Fruit fly (Drosophila melanogaster) whole organism, pupa: ENCODE results near the gene CG43165.
A peak's percentile ranks its signal among the peaks of the same experiment; 100 is the strongest.

Experiments
- CG10348 ChIP-seq: fragments of 200-800 bp; sonication (Bioruptor generic); IDR thresholded peaks from 2 replicates; pipeline ENCODE4 v1.3.6; 2022; ENCODE audit warnings: missing biosample characterization, missing genetic modification characterization
- CG12605 ChIP-seq: fragments of 200-800 bp; sonication (Bioruptor generic); IDR thresholded peaks from 2 replicates; pipeline ENCODE4 v1.3.6; 2022; ENCODE audit warnings: missing biosample characterization, missing genetic modification characterization
- CG13204 ChIP-seq: fragments of 200-800 bp; sonication (Bioruptor generic); optimal IDR thresholded peaks from 2 replicates; lab custom pipeline; 2018; ENCODE audit warnings: missing biosample characterization, mild to moderate bottlenecking, missing genetic modification characterization, moderate library complexity
- CG14655 ChIP-seq: fragments of 200-800 bp; sonication (Bioruptor generic); optimal IDR thresholded peaks from 3 replicates; lab custom pipeline; 2017; ENCODE audit warnings: mild to moderate bottlenecking, missing biosample characterization, missing genetic modification reagents, missing genetic modification characterization
- CG15710 ChIP-seq: fragments of 200-800 bp; sonication (Bioruptor generic); optimal IDR thresholded peaks from 2 replicates; lab custom pipeline; 2018; ENCODE audit warnings: missing biosample characterization, mild to moderate bottlenecking, missing genetic modification characterization, moderate library complexity
- CG17806 ChIP-seq: fragments of 200-800 bp; sonication (Bioruptor generic); optimal IDR thresholded peaks from 2 replicates; lab custom pipeline; 2018; ENCODE audit warnings: missing biosample characterization, mild to moderate bottlenecking, missing genetic modification characterization, moderate library complexity
- CG32121 ChIP-seq: fragments of 200-800 bp; sonication (Bioruptor generic); IDR thresholded peaks from 2 replicates; pipeline ENCODE4 v1.3.6; 2022; ENCODE audit warnings: missing biosample characterization, missing genetic modification characterization
- CG34367 ChIP-seq: fragments of 200-800 bp; sonication (Bioruptor generic); optimal IDR thresholded peaks from 2 replicates; lab custom pipeline; 2018; ENCODE audit warnings: missing biosample characterization, mild to moderate bottlenecking, missing genetic modification characterization
- CG4496 ChIP-seq: fragments of 200-800 bp; sonication (Bioruptor generic); IDR thresholded peaks from 3 replicates; pipeline ENCODE4 v1.3.6; 2022; ENCODE audit warnings: missing biosample characterization, missing genetic modification characterization
- CG8159 ChIP-seq: fragments of 200-800 bp; sonication (Bioruptor generic); optimal IDR thresholded peaks from 3 replicates; lab custom pipeline; 2018; ENCODE audit warnings: missing biosample characterization, mild to moderate bottlenecking, missing genetic modification characterization, moderate library complexity
- CG8301 ChIP-seq: fragments of 200-800 bp; sonication (Bioruptor generic); optimal IDR thresholded peaks from 2 replicates; lab custom pipeline; 2018; ENCODE audit warnings: missing biosample characterization, mild to moderate bottlenecking, missing genetic modification characterization
- CG9948 ChIP-seq: fragments of 200-800 bp; sonication (Bioruptor generic); optimal IDR thresholded peaks from 2 replicates; lab custom pipeline; 2018; ENCODE audit warnings: missing biosample characterization, mild to moderate bottlenecking, missing genetic modification characterization, moderate library complexity
- D1 ChIP-seq: fragments of 200-800 bp; sonication (Bioruptor generic); optimal IDR thresholded peaks from 2 replicates; lab custom pipeline; 2018; ENCODE audit warnings: missing biosample characterization, mild to moderate bottlenecking, missing genetic modification characterization, moderate library complexity
- EcR ChIP-seq: fragments of 200-800 bp; sonication (Bioruptor generic); optimal IDR thresholded peaks from 3 replicates; lab custom pipeline; 2019; ENCODE audit warnings: missing biosample characterization, missing genetic modification characterization, mild to moderate bottlenecking, moderate library complexity, missing genetic modification reagents
- Ets98B ChIP-seq: fragments of 200-800 bp; sonication (Bioruptor generic); IDR thresholded peaks from 2 replicates; pipeline ENCODE4 v1.3.6; 2022; ENCODE audit warnings: missing biosample characterization, missing genetic modification characterization
- Pif1A ChIP-seq: fragments of 200-800 bp; sonication (Bioruptor generic); optimal IDR thresholded peaks from 3 replicates; lab custom pipeline; 2016; ENCODE audit warnings: missing biosample characterization, missing genetic modification characterization
- Pif1B ChIP-seq: fragments of 200-800 bp; sonication (Bioruptor generic); optimal IDR thresholded peaks from 3 replicates; lab custom pipeline; 2016; ENCODE audit warnings: missing biosample characterization, missing genetic modification characterization
- Snoo ChIP-seq: fragments of 200-800 bp; sonication (Bioruptor generic); optimal IDR thresholded peaks from 3 replicates; lab custom pipeline; 2017; ENCODE audit warnings: missing biosample characterization, mild to moderate bottlenecking, missing genetic modification characterization, inconsistent platforms
- fd96Ca ChIP-seq: fragments of 200-800 bp; sonication (Bioruptor generic); IDR thresholded peaks from 3 replicates; pipeline ENCODE4 v1.3.6; 2022; ENCODE audit warnings: missing biosample characterization, missing genetic modification characterization
- gl ChIP-seq: fragments of 200-800 bp; sonication (Bioruptor generic); optimal IDR thresholded peaks from 2 replicates; lab custom pipeline; 2018; ENCODE audit warnings: missing biosample characterization, mild to moderate bottlenecking, missing genetic modification characterization
- rn ChIP-seq: fragments of 200-800 bp; sonication (Bioruptor generic); IDR thresholded peaks from 2 replicates; pipeline ENCODE4 v1.3.6; 2022; ENCODE audit warnings: missing biosample characterization, missing genetic modification characterization

Gene CG43165

DNA sequence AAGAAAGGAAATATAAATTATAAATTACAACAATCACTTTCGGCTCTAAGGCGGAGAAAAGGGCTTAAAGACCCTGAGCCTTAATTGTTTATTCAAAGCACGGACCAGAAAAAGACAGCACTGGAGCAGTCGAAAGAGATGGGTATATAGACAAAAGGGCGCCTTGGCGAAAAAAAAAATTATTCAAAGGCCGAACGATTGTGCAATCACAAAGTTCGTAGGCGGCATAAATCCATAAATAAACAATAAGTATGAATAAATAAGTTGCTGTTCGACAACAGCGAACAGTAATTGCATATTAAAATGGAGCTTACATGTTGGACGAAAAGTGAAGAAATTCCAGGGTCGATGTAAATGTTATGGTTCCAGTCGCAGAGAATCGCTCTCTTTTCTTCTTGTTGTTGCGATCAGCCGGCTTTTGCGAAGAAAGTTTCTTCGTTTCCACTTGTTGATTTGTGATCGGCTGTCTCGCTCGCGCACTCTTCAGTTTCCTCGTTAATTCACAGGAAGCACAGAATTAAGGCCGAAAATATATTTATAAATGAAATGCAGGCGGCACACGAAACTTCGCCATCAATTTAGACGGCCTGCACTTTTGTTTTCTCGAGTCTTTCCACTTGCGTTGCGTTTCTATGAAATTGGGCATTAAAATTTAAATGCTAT lies 39.7 kb downstream of the CG43165 start:
- TF ChIP-seq CG8301 (tag; lab: Kevin White, UChicago) (no peak), CG34367 (tag; lab: Kevin White, UChicago) (no peak), Snoo (no peak), rn (no peak), fd96Ca (GFP tag; lab: Robert Waterston, UW) (no peak), CG14655 (no peak), CG8159 (tag; lab: Kevin White, UChicago) (no peak), CG13204 (GFP tag; lab: Kevin White, UChicago) (no peak), Pif1A (GFP tag; lab: Kevin White, UChicago) (no peak), D1 (tag; lab: Kevin White, UChicago) (no peak), CG4496 (GFP tag; lab: Robert Waterston, UW) (no peak), Pif1B (GFP tag; lab: Kevin White, UChicago) (no peak), gl (tag; lab: Kevin White, UChicago) (no peak), CG10348 (GFP tag; lab: Robert Waterston, UW) (no peak), CG12605 (GFP tag; lab: Robert Waterston, UW) (no peak)

DNA sequence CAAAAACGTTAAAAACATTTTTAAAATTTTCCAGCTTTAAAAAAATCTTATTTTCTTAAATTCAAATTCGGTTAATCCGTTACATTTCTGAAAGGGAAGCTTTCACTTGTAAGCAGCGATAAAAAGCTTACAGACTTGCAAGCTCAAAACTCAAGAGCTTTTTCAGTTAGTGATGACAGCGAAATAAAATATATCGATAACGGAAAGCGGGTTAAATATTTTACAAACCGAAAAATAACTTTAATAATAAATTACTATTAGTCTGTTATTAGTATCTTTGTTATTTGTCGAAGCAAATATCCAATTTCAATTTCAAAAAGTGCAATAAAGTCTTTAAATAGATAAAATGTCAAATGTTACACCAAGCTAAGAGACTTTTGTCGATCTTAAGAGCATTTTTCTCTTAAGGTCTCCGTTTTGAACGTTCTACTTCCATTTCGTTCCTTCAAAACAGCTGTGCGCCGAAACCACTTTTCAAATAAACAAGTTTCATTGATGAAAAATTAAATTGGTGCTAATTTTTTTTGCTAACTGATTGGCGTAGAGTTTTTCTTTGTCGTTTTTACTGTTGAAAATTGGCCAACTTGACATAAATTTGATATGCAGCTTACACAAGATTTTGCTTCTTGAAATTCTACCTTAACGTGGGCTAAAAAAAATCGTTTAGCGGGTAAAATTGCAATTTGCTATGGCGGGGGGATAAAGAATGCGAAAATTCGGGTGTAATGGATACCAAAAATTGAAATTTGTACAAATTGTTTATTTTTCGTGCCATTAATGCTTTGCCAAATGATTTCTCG lies 46.4 kb downstream of the CG43165 start:
- TF ChIP-seq CG14655: no peak
- TF ChIP-seq CG34367 (tag; lab: Kevin White, UChicago): no peak
- TF ChIP-seq Pif1A (GFP tag; lab: Kevin White, UChicago): no peak
- no peak for TF ChIP-seq CG17806 (tag; lab: Kevin White, UChicago)
- no peak for TF ChIP-seq CG10348 (GFP tag; lab: Robert Waterston, UW)

DNA sequence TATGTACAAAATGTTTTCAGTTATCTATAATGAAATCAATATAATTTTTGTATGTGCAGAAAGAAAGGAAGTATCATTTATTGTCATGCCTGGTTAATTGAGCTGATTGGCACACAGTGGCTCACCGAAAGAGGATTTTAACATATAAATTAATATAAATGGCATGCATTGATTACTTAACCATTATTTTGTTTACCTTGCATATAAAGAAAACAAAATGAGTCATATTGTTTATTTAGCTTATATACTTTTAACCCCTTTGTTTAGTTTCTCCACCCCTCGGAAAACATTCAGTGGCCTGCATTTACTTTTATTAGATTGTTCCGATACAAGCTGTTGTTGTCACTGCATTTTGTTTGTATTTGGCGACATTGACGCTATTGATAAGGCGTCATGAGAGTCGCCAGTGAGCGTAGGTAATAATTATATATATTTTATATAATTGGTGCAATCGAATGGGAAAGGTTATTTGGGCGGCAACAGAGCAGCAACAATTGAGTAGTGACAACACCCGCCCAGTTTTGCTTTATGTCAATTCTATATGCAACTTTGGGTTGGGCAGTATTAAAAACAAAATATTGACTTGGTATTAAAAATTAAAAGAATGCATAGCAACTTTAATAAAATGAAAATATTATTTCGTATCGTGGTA lies 47.2 kb downstream of the CG43165 start:
- TF ChIP-seq CG32121 (GFP tag; lab: Robert Waterston, UW) (peak; percentile 82), EcR (GFP tag; lab: Kevin White, UChicago) (no peak), CG9948 (peak; percentile 23), fd96Ca (GFP tag; lab: Robert Waterston, UW) (peak; percentile 22; the same call in 1 of the 3 replicates), CG4496 (GFP tag; lab: Robert Waterston, UW) (peak; percentile 84), rn (no peak), CG13204 (GFP tag; lab: Kevin White, UChicago) (no peak), Pif1A (GFP tag; lab: Kevin White, UChicago) (peak; percentile 25), Ets98B (GFP tag; lab: Robert Waterston, UW) (peak; percentile 78), Pif1B (GFP tag; lab: Kevin White, UChicago) (peak; percentile 14), gl (tag; lab: Kevin White, UChicago) (no peak), CG10348 (GFP tag; lab: Robert Waterston, UW) (no peak), CG8301 (tag; lab: Kevin White, UChicago) (peak; percentile 34), Snoo (peak; percentile 29), D1 (tag; lab: Kevin White, UChicago) (no peak), CG17806 (tag; lab: Kevin White, UChicago) (no peak), CG34367 (tag; lab: Kevin White, UChicago) (no peak), CG12605 (GFP tag; lab: Robert Waterston, UW) (peak; percentile 58), CG8159 (tag; lab: Kevin White, UChicago) (no peak), CG15710 (tag; lab: Kevin White, UChicago) (peak; percentile 43), CG14655 (peak; percentile 56)

DNA sequence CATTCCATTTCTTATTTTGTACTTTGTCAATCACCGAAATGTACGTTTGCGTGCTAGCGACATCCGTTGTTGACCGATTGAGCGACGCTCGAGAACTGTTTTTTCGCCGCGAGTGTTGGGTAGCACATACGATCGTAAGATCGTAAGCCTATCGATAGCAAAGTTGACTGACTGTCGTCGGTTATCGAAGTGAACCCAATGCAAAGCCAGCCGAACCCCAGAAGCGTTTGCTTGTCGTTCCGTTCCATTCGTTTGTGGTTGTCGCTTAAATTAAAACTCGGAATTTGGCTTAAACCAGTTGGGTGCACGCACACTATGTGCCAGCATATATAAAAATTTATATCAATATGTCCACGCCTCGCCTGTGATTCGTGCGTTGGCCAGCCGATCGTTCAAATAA lies 48.8 kb downstream of the CG43165 start:
- no peak for TF ChIP-seq CG17806 (tag; lab: Kevin White, UChicago)
- TF ChIP-seq fd96Ca (GFP tag; lab: Robert Waterston, UW): no peak
- no peak for TF ChIP-seq CG15710 (tag; lab: Kevin White, UChicago)
- no peak for TF ChIP-seq Pif1A (GFP tag; lab: Kevin White, UChicago)
- TF ChIP-seq D1 (tag; lab: Kevin White, UChicago): no peak
- TF ChIP-seq Ets98B (GFP tag; lab: Robert Waterston, UW): no peak
- no peak for TF ChIP-seq CG8159 (tag; lab: Kevin White, UChicago)
- TF ChIP-seq CG32121 (GFP tag; lab: Robert Waterston, UW): no peak
- TF ChIP-seq gl (tag; lab: Kevin White, UChicago): no peak
- no peak for TF ChIP-seq CG10348 (GFP tag; lab: Robert Waterston, UW)

DNA sequence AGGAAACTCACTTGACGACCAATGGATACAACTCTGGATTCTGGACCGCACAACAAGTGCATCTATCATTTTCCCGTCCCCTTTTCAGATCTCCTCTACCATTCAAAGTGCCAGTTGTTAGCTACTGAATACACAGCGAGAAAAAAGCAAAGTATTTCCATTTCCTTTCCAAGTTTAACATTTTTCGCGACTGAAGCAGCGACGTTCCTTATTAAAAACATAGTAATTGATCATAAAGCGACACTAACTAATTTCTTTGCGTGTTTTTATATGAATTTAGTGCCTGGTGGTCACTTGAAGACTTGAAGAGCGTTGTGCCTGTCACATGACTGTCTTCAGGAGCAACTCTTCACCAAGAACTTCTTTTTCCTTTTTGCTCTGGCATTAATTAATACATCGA lies 49.5 kb downstream of the CG43165 start:
- no peak for TF ChIP-seq CG10348 (GFP tag; lab: Robert Waterston, UW)
- no peak for TF ChIP-seq CG12605 (GFP tag; lab: Robert Waterston, UW)
- peak; percentile 49; the same call in 1 of the 3 replicates for TF ChIP-seq CG4496 (GFP tag; lab: Robert Waterston, UW)
- peak; percentile 47 for TF ChIP-seq Pif1A (GFP tag; lab: Kevin White, UChicago)
- no peak for TF ChIP-seq CG32121 (GFP tag; lab: Robert Waterston, UW)
- peak; percentile 22 for TF ChIP-seq Pif1B (GFP tag; lab: Kevin White, UChicago)
- no peak for TF ChIP-seq CG8159 (tag; lab: Kevin White, UChicago)
- no peak for TF ChIP-seq CG34367 (tag; lab: Kevin White, UChicago)
- TF ChIP-seq D1 (tag; lab: Kevin White, UChicago): no peak
- TF ChIP-seq gl (tag; lab: Kevin White, UChicago): no peak
- peak; percentile 73 for TF ChIP-seq CG8301 (tag; lab: Kevin White, UChicago)
- TF ChIP-seq CG13204 (GFP tag; lab: Kevin White, UChicago): no peak
- TF ChIP-seq CG9948: peak; percentile 18
- TF ChIP-seq CG15710 (tag; lab: Kevin White, UChicago): no peak
- TF ChIP-seq Ets98B (GFP tag; lab: Robert Waterston, UW): peak; percentile 49
- no peak for TF ChIP-seq Snoo
- TF ChIP-seq rn: no peak
- TF ChIP-seq CG14655: peak; percentile 71
- peak; percentile 49; the same call in 1 of the 3 replicates for TF ChIP-seq fd96Ca (GFP tag; lab: Robert Waterston, UW)
- TF ChIP-seq CG17806 (tag; lab: Kevin White, UChicago): peak; percentile 19
- TF ChIP-seq EcR (GFP tag; lab: Kevin White, UChicago): no peak
- TF ChIP-seq, all 21 proteins: peak for 9
